Worm (Caenorhabditis elegans): Measurements from ENCODE around the gene srx-129.

The srx-129 gene

ce11 chrV:13790557-13790956, 43.5 kb upstream of the srx-129 start:
- no peak for TF ChIP-seq alr-1 (tag; optimal IDR thresholded peaks at IDR 0.05)
- no peak for TF ChIP-seq snpc-4 (tag; optimal IDR thresholded peaks at IDR 0.05)
- TF ChIP-seq nhr-25 (tag; optimal IDR thresholded peaks at IDR 0.05): peak; percentile 88
- TF ChIP-seq nhr-129 (tag; optimal IDR thresholded peaks at IDR 0.05): peak; percentile 44
- TF ChIP-seq ZK546.5 (tag; optimal IDR thresholded peaks at IDR 0.05): no peak
- no peak for TF ChIP-seq elt-1 (tag; optimal IDR thresholded peaks at IDR 0.05)
- peak; percentile 7 for TF ChIP-seq sma-3 (GFP tag; optimal IDR thresholded peaks at IDR 0.05)
- TF ChIP-seq unc-55 (GFP tag; optimal IDR thresholded peaks at IDR 0.05): peak; percentile 50
- TF ChIP-seq ama-1 (optimal IDR thresholded peaks at IDR 0.05): peak; percentile 12
- peak; percentile 18 for TF ChIP-seq sem-4 (tag; optimal IDR thresholded peaks at IDR 0.05)
- TF ChIP-seq mab-5 (tag; optimal IDR thresholded peaks at IDR 0.05): peak; percentile 57
- TF ChIP-seq zag-1 (tag; optimal IDR thresholded peaks at IDR 0.05): no peak
- peak; percentile 50 for TF ChIP-seq nhr-21 (tag; optimal IDR thresholded peaks at IDR 0.05)

ce11 chrV:13794046-13794445, 40.0 kb upstream of the srx-129 start:
- TF ChIP-seq zag-1 (tag; optimal IDR thresholded peaks at IDR 0.05): no peak
- TF ChIP-seq nhr-12 (tag; optimal IDR thresholded peaks at IDR 0.05): no peak
- TF ChIP-seq sma-3 (GFP tag; optimal IDR thresholded peaks at IDR 0.05): no peak
- TF ChIP-seq sem-4 (tag; optimal IDR thresholded peaks at IDR 0.05): no peak
- TF ChIP-seq sma-9 (GFP tag; optimal IDR thresholded peaks at IDR 0.05): no peak
- no peak for TF ChIP-seq sma-9 (tag; optimal IDR thresholded peaks at IDR 0.05)
- TF ChIP-seq lin-11 (tag; optimal IDR thresholded peaks at IDR 0.05): no peak
- TF ChIP-seq mdl-1 (tag; optimal IDR thresholded peaks at IDR 0.05): no peak
- TF ChIP-seq elt-1 (tag; optimal IDR thresholded peaks at IDR 0.05): no peak
- TF ChIP-seq egl-27 (tag; optimal IDR thresholded peaks at IDR 0.05): no peak
- no peak for TF ChIP-seq ceh-16 (tag; optimal IDR thresholded peaks at IDR 0.05)
- no peak for TF ChIP-seq ztf-4 (tag; optimal IDR thresholded peaks at IDR 0.05)
- TF ChIP-seq nhr-25 (tag; optimal IDR thresholded peaks at IDR 0.05): no peak
- no peak for TF ChIP-seq ceh-82 (tag; optimal IDR thresholded peaks at IDR 0.05)
- TF ChIP-seq unc-55 (GFP tag; optimal IDR thresholded peaks at IDR 0.05): no peak
- TF ChIP-seq snpc-4 (tag; optimal IDR thresholded peaks at IDR 0.05): no peak
- TF ChIP-seq unc-62 (GFP tag; optimal IDR thresholded peaks at IDR 0.05): no peak
- no peak for TF ChIP-seq nhr-6 (tag; optimal IDR thresholded peaks at IDR 0.05)
- TF ChIP-seq Y55F3AM.14 (GFP tag; optimal IDR thresholded peaks at IDR 0.05): no peak
- no peak for TF ChIP-seq dmd-4 (tag; optimal IDR thresholded peaks at IDR 0.05)

DNA sequence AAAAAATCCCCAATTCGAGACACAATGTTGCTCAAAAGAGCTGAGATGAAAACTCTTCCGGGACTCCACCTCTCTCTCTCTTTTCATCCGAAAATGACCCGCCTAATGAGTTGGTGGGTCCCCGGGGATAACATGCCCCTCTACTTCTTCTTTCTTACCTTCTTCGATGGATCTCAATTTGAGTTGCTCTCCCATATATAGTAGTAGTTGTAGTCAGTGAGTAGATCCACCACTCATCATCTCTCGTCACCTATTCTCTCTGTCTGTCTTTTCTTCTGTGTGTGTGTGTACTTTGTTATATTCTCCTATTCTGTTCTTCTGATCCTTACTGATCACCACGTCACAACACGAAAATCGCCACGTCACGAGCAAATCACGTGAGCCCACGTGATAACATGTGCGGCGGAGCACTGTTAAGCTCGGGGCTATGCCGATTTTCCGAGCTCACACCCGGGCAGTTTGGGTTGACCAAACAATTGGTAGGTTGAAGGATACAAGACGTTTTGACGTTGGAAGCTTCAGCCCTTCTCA, 37.7 kb upstream of the srx-129 start, which contains the start of gene twk-32:
TSS of gene twk-32 (plus strand) at position 396 of the 531 bp plus-strand sequence.
- no peak for TF ChIP-seq mbf-1 (tag; optimal IDR thresholded peaks at IDR 0.05)
- no peak for TF ChIP-seq nhr-10 (tag; optimal IDR thresholded peaks at IDR 0.05)
- no peak for TF ChIP-seq unc-62 (GFP tag; optimal IDR thresholded peaks at IDR 0.05)
- no peak for TF ChIP-seq F13H6.1 (tag; optimal IDR thresholded peaks at IDR 0.05)
- no peak for TF ChIP-seq nhr-11 (tag; optimal IDR thresholded peaks at IDR 0.05)
- TF ChIP-seq aly-2 (tag; optimal IDR thresholded peaks at IDR 0.05): no peak
- TF ChIP-seq nhr-12 (tag; optimal IDR thresholded peaks at IDR 0.05): no peak
- no peak for TF ChIP-seq nhr-25 (tag; optimal IDR thresholded peaks at IDR 0.05)
- no peak for TF ChIP-seq ztf-4 (tag; optimal IDR thresholded peaks at IDR 0.05)
- no peak for TF ChIP-seq unc-39 (tag; optimal IDR thresholded peaks at IDR 0.05)
- TF ChIP-seq zag-1 (tag; optimal IDR thresholded peaks at IDR 0.05): no peak
- no peak for TF ChIP-seq Y55F3AM.14 (GFP tag; optimal IDR thresholded peaks at IDR 0.05)
- TF ChIP-seq nhr-129 (tag; optimal IDR thresholded peaks at IDR 0.05): no peak
- no peak for TF ChIP-seq crh-2 (tag; optimal IDR thresholded peaks at IDR 0.05)
- TF ChIP-seq lin-11 (tag; optimal IDR thresholded peaks at IDR 0.05): no peak
- no peak for TF ChIP-seq elt-1 (tag; optimal IDR thresholded peaks at IDR 0.05)
- TF ChIP-seq blmp-1 (tag; optimal IDR thresholded peaks at IDR 0.05; ENCODE audit: insufficient read depth): no peak
- no peak for TF ChIP-seq ama-1 (optimal IDR thresholded peaks at IDR 0.05)

- TF ChIP-seq elt-3 (tag; optimal IDR thresholded peaks at IDR 0.05) (no peak), nhr-6 (tag; optimal IDR thresholded peaks at IDR 0.05) (no peak), ceh-82 (tag; optimal IDR thresholded peaks at IDR 0.05) (no peak), nhr-237 (tag; optimal IDR thresholded peaks at IDR 0.05) (no peak), ztf-1 (GFP tag; conservative IDR thresholded peaks at IDR 0.05) (no peak), mbf-1 (tag; optimal IDR thresholded peaks at IDR 0.05) (no peak), sma-9 (GFP tag; optimal IDR thresholded peaks at IDR 0.05) (no peak), sma-9 (tag; optimal IDR thresholded peaks at IDR 0.05) (no peak), ztf-11 (tag; optimal IDR thresholded peaks at IDR 0.05) (no peak), skn-1 (tag; optimal IDR thresholded peaks at IDR 0.05) (no peak), mdl-1 (tag; optimal IDR thresholded peaks at IDR 0.05) (no peak), nhr-25 (tag; optimal IDR thresholded peaks at IDR 0.05) (no peak), lin-39 (tag; optimal IDR thresholded peaks at IDR 0.05) (no peak), sem-4 (tag; optimal IDR thresholded peaks at IDR 0.05) (no peak), sma-3 (GFP tag; optimal IDR thresholded peaks at IDR 0.05) (no peak), nhr-11 (tag; optimal IDR thresholded peaks at IDR 0.05) (no peak), unc-62 (GFP tag; optimal IDR thresholded peaks at IDR 0.05) (no peak)
These were observed 34.9 kb upstream of the srx-129 start for ce11 chrV:13799190-13799589.
